Worm (Caenorhabditis elegans) whole organism, early embryonic: Measurements from ENCODE around the gene zig-11.

Source experiments
- hnd-1 ChIP-seq: sonication (generic microtip); optimal IDR thresholded peaks from 2 replicates; lab custom pipeline; 2016; ENCODE audit warnings: missing genetic modification characterization, missing compliant biosample characterization
- tra-4 ChIP-seq: sonication (generic microtip); optimal IDR thresholded peaks from 2 replicates; lab custom pipeline; 2017; ENCODE audit warnings: missing genetic modification characterization, missing compliant biosample characterization

DNA sequence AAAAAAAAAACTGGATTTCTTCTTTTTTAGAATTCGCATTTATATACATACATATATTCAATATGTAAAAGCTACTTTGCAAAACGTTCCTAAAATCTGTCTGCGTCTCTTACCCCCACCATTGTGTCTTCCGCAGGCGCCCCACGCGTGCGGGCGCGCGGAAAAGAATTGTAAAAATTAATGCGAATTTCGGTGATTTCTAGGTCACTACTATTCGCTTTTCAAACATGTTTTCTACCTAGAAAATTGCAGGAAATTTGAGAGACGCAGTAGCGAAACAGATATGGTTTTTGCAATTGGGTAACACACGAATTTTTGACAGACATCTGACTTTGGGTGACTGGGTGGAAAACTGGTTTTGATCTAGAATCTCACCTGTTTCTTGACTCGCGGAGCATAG is 37.7 kb downstream of the zig-11 start:
- no peak for TF ChIP-seq hnd-1 (tag; lab: Kevin White, UChicago)
- TF ChIP-seq tra-4 (tag; lab: Kevin White, UChicago) = no peak
